Worm (Caenorhabditis elegans) whole organism, L3 larva: ENCODE measurements around the gene ceh-14.

ENCODE experiments used
- ama-1 ChIP-seq: fragments of 150-350 bp; optimal IDR thresholded peaks from 2 replicates; lab custom pipeline; 2018
- egl-5 ChIP-seq: fragments of 150-350 bp; optimal IDR thresholded peaks from 2 replicates; lab custom pipeline; 2017; ENCODE audit warnings: missing biosample characterization, missing genetic modification reagents, missing genetic modification characterization, inconsistent platforms
- nhr-25 ChIP-seq: sonication (generic microtip); optimal IDR thresholded peaks from 2 replicates; lab custom pipeline; 2017; ENCODE audit warnings: missing biosample characterization, missing genetic modification characterization
- ztf-11 ChIP-seq: fragments of 150-350 bp; optimal IDR thresholded peaks from 2 replicates; lab custom pipeline; 2014; ENCODE audit warnings: missing biosample characterization, missing genetic modification characterization

ce11 chrX:7563425-7563824 is 30.9 kb upstream of the ceh-14 start:
- TF ChIP-seq ama-1 (lab: Kevin White, UChicago) (no peak), egl-5 (tag; lab: Kevin White, UChicago) (no peak), nhr-25 (tag; lab: Kevin White, UChicago) (no peak), ztf-11 (tag; lab: Kevin White, UChicago) (no peak)
